Worm (Caenorhabditis elegans): ENCODE data around the gene ikke-1.

ce11 chrIII:9022535-9022934 lies 28.0 kb downstream of the ikke-1 start, which contains the start of gene F59B2.14:
- TF ChIP-seq hmbx-1 (tag; optimal IDR thresholded peaks at IDR 0.05) (no peak), sea-1 (GFP tag; conservative IDR thresholded peaks at IDR 0.05) (no peak), F13C5.2 (tag; optimal IDR thresholded peaks at IDR 0.05) (no peak), tbx-37 (GFP tag; conservative IDR thresholded peaks at IDR 0.05) (no peak), flt-1 (GFP tag; IDR thresholded peaks at IDR 0.05) (no peak), ama-1 (optimal IDR thresholded peaks at IDR 0.05) (no peak), ceh-36 (tag; optimal IDR thresholded peaks at IDR 0.05) (no peak), scrt-1 (GFP tag; IDR thresholded peaks at IDR 0.05) (no peak), tra-4 (tag; optimal IDR thresholded peaks at IDR 0.05) (no peak), hmg-4 (GFP tag; optimal IDR thresholded peaks at IDR 0.05) (no peak), ceh-13 (GFP tag; optimal IDR thresholded peaks at IDR 0.05) (no peak), ets-7 (tag; optimal IDR thresholded peaks at IDR 0.05) (no peak), aly-1 (tag; optimal IDR thresholded peaks at IDR 0.05) (no peak), hnd-1 (tag; optimal IDR thresholded peaks at IDR 0.05) (no peak)

All from whole organism, early embryonic.